Worm (Caenorhabditis elegans) whole organism, late embryonic: ENCODE measurements around the gene ZC449.4.
A peak's percentile ranks its signal among the peaks of the same experiment; 100 is the strongest.

ENCODE experiments used
- C08G9.2 ChIP-seq: sonication (generic microtip); optimal IDR thresholded peaks from 2 replicates; lab custom pipeline; 2016; ENCODE audit warnings: mild to moderate bottlenecking, missing genetic modification characterization, moderate library complexity, missing compliant biosample characterization
- K02D7.2 ChIP-seq: sonication (generic microtip); optimal IDR thresholded peaks from 2 replicates; lab custom pipeline; 2017; ENCODE audit warnings: mild to moderate bottlenecking, missing genetic modification characterization, missing compliant biosample characterization
- Y22D7AL.16 ChIP-seq: sonication (generic microtip); optimal IDR thresholded peaks from 2 replicates; lab custom pipeline; 2016; ENCODE audit warnings: missing genetic modification characterization, missing compliant biosample characterization
- ahr-1 ChIP-seq: sonication (generic microtip); optimal IDR thresholded peaks from 2 replicates; lab custom pipeline; 2016; ENCODE audit warnings: missing genetic modification characterization, missing compliant biosample characterization
- ama-1 ChIP-seq: fragments of 150-350 bp; optimal IDR thresholded peaks from 2 replicates; lab custom pipeline; 2014
- ceh-14 ChIP-seq: sonication (generic microtip); optimal IDR thresholded peaks from 2 replicates; lab custom pipeline; 2016; ENCODE audit warnings: missing genotype, missing genetic modification characterization, missing compliant biosample characterization
- ceh-18 ChIP-seq: sonication (generic microtip); optimal IDR thresholded peaks from 2 replicates; lab custom pipeline; 2016; ENCODE audit warnings: missing genetic modification characterization, missing compliant biosample characterization
- ceh-31 ChIP-seq: sonication (generic microtip); optimal IDR thresholded peaks from 2 replicates; lab custom pipeline; 2016; ENCODE audit warnings: missing genetic modification characterization, missing compliant biosample characterization
- ceh-34 ChIP-seq: sonication (generic microtip); optimal IDR thresholded peaks from 2 replicates; lab custom pipeline; 2016; ENCODE audit warnings: mild to moderate bottlenecking, missing genetic modification characterization, missing compliant biosample characterization
- ceh-6 ChIP-seq: fragments of 200-800 bp; sonication (Bioruptor generic); optimal IDR thresholded peaks from 2 replicates; lab custom pipeline; 2018; ENCODE audit warnings: mild to moderate bottlenecking, missing genetic modification characterization, missing compliant biosample characterization
- che-1 ChIP-seq: sonication (generic microtip); optimal IDR thresholded peaks from 2 replicates; lab custom pipeline; 2016; ENCODE audit warnings: mild to moderate bottlenecking, missing genetic modification characterization, missing compliant biosample characterization
- dve-1 ChIP-seq: sonication (generic microtip); optimal IDR thresholded peaks from 2 replicates; lab custom pipeline; 2017; ENCODE audit warnings: antibody characterized with exemption, mild to moderate bottlenecking, missing genetic modification characterization, missing compliant biosample characterization
- elt-4 ChIP-seq: sonication (generic microtip); optimal IDR thresholded peaks from 2 replicates; lab custom pipeline; 2016; ENCODE audit warnings: missing genetic modification characterization, missing compliant biosample characterization
- ets-4 ChIP-seq: sonication (generic microtip); optimal IDR thresholded peaks from 2 replicates; lab custom pipeline; 2016; ENCODE audit warnings: missing genetic modification characterization, missing compliant biosample characterization
- fkh-10 ChIP-seq: fragments of 150-350 bp; optimal IDR thresholded peaks from 2 replicates; lab custom pipeline; 2014; ENCODE audit warnings: missing biosample characterization, missing genetic modification reagents, missing genetic modification characterization
- fkh-6 ChIP-seq: sonication (generic microtip); optimal IDR thresholded peaks from 2 replicates; lab custom pipeline; 2016; ENCODE audit warnings: missing genetic modification characterization, missing compliant biosample characterization
- gmeb-2 ChIP-seq: sonication (generic microtip); optimal IDR thresholded peaks from 2 replicates; lab custom pipeline; 2016; ENCODE audit warnings: missing genetic modification characterization, inconsistent platforms, missing compliant biosample characterization
- hlh-13 ChIP-seq: fragments of 200-800 bp; sonication (Bioruptor generic); optimal IDR thresholded peaks from 2 replicates; lab custom pipeline; 2018; ENCODE audit warnings: mild to moderate bottlenecking, missing genetic modification characterization, missing compliant biosample characterization
- hlh-15 ChIP-seq: sonication (generic microtip); optimal IDR thresholded peaks from 2 replicates; lab custom pipeline; 2016; ENCODE audit warnings: missing genetic modification characterization, missing compliant biosample characterization
- hlh-6 ChIP-seq: sonication (generic microtip); optimal IDR thresholded peaks from 2 replicates; lab custom pipeline; 2016; ENCODE audit warnings: missing genotype, missing genetic modification characterization, missing compliant biosample characterization
- lin-11 ChIP-seq: fragments of 200-800 bp; sonication (Bioruptor generic); optimal IDR thresholded peaks from 2 replicates; lab custom pipeline; 2018; ENCODE audit warnings: mild to moderate bottlenecking, missing genetic modification characterization, missing compliant biosample characterization
- nfya-1 ChIP-seq: sonication (generic microtip); optimal IDR thresholded peaks from 2 replicates; lab custom pipeline; 2017; ENCODE audit warnings: missing genetic modification characterization, mild to moderate bottlenecking, missing compliant biosample characterization, antibody characterized with exemption, moderate library complexity
- odd-2 ChIP-seq: sonication (generic microtip); optimal IDR thresholded peaks from 2 replicates; lab custom pipeline; 2017; ENCODE audit warnings: antibody characterized with exemption, mild to moderate bottlenecking, missing genetic modification characterization, missing compliant biosample characterization
- pax-1 ChIP-seq: fragments of 150-350 bp; optimal IDR thresholded peaks from 2 replicates; lab custom pipeline; 2014; ENCODE audit warnings: missing biosample characterization, missing genetic modification characterization
- pha-2 ChIP-seq: sonication (generic microtip); optimal IDR thresholded peaks from 2 replicates; lab custom pipeline; 2017; ENCODE audit warnings: mild to moderate bottlenecking, missing genetic modification characterization, missing compliant biosample characterization
- pha-4 ChIP-seq: fragments of 150-350 bp; optimal IDR thresholded peaks from 2 replicates; lab custom pipeline; 2018; ENCODE audit warnings: missing biosample characterization, missing genetic modification reagents, missing genetic modification characterization
- pros-1 ChIP-seq: fragments of 150-350 bp; optimal IDR thresholded peaks from 2 replicates; lab custom pipeline; 2014; ENCODE audit warnings: missing biosample characterization, missing genetic modification reagents, missing genetic modification characterization
- sdc-2 ChIP-seq: sonication (generic microtip); optimal IDR thresholded peaks from 2 replicates; lab custom pipeline; 2016; ENCODE audit warnings: missing genotype, missing genetic modification characterization, missing compliant biosample characterization
- tbx-2 ChIP-seq: sonication (generic microtip); optimal IDR thresholded peaks from 2 replicates; lab custom pipeline; 2016; ENCODE audit warnings: missing genetic modification characterization, missing compliant biosample characterization
- tbx-7 ChIP-seq: sonication (generic microtip); optimal IDR thresholded peaks from 2 replicates; lab custom pipeline; 2016; ENCODE audit warnings: missing genotype, missing genetic modification characterization, missing compliant biosample characterization
- unc-3 ChIP-seq, 2 experiments: fragments of 200-800 bp in 1 of 2; sonication (Bioruptor generic) in 1 of 2; sonication (generic microtip) in 1 of 2; conservative IDR thresholded peaks in 1 of 2; optimal IDR thresholded peaks in 1 of 2; 2 replicates each; pipeline versions ENCODE4 v1.3.6 to Lab custom; 2016 to 2022; ENCODE audit warnings: missing compliant biosample characterization in 2 of 2, missing genetic modification characterization in 2 of 2, missing genetic modification reagents in 1 of 2
- unc-42 ChIP-seq: sonication (generic microtip); optimal IDR thresholded peaks from 2 replicates; lab custom pipeline; 2016; ENCODE audit warnings: missing genotype, missing genetic modification characterization, missing compliant biosample characterization
- ztf-16 ChIP-seq: sonication (generic microtip); optimal IDR thresholded peaks from 2 replicates; lab custom pipeline; 2017; ENCODE audit warnings: missing genetic modification characterization, missing compliant biosample characterization

ZC449.4 gene

DNA sequence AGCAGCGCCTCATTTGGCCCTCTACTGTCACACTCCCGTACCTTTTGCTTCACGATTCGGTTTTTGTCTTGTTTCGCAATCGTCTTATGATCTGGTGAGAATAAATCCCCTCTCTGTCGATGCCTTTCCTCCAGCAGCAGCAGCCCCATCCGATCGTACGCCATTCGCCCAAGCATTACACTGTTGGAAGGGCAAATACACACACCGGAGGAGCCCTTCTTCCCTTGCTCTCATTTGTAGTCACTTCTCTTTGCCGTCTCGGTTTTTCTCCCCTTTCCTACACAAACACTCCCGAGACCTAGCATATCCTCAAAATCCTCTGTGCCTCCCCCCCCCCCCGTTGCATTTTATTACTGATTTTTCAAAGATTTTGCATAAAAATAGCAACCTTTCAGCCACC is 34.9 kb downstream of the ZC449.4 start, which contains the start of gene set-30:
Gene set-30 (plus strand): TSS at position 396 of the 400 bp plus-strand sequence.
- no peak for TF ChIP-seq pha-4 (tag; lab: Kevin White, UChicago)
- TF ChIP-seq Y22D7AL.16: no peak
- peak; percentile 7 for TF ChIP-seq ceh-34 (tag; lab: Kevin White, UChicago)
- TF ChIP-seq K02D7.2 (tag; lab: Kevin White, UChicago): no peak
- TF ChIP-seq tbx-2 (tag; lab: Kevin White, UChicago): no peak
- peak; percentile 38 for TF ChIP-seq sdc-2 (tag; lab: Kevin White, UChicago)
- no peak for TF ChIP-seq elt-4 (tag; lab: Kevin White, UChicago)
- no peak for TF ChIP-seq hlh-13 (GFP tag; lab: Kevin White, UChicago)
- peak; percentile 26 for TF ChIP-seq hlh-6 (tag; lab: Kevin White, UChicago)
- no peak for TF ChIP-seq nfya-1

DNA sequence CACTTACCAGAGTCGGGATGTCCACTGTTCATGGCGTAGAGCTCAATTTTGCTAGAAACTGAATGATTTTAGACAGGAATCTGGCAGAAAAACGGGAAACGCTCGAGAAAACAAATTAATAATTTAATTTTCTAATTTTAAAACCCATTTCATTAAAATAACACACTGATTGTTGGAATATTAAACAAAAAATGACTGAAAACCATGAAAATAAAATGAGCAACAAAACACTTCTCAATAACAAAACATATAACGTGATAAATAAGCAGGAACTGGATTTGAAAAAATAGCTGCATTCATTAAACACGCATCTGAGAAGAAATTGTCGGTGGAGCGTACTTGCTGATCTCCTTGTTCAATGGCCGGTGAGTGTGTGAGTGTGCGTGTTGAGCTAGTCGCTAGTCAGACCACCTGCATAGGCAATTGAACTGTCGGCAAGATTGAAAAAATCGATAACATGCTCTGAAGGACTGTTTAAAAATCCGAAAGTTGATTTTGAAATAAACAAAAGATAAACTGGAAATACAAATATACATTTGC is 36.1 kb downstream of the ZC449.4 start, which contains the start of gene ZC8.6:
Gene ZC8.6 (minus strand): TSS at position 51 of the 540 bp plus-strand sequence.
- TF ChIP-seq ets-4 (tag; lab: Kevin White, UChicago): no peak
- no peak for TF ChIP-seq ceh-14 (tag; lab: Kevin White, UChicago)
- no peak for TF ChIP-seq pha-2 (tag; lab: Kevin White, UChicago)
- TF ChIP-seq unc-42: peak; percentile 0
- no peak for TF ChIP-seq fkh-10 (GFP tag; lab: Kevin White, UChicago)
- no peak for TF ChIP-seq gmeb-2
- TF ChIP-seq ama-1 (lab: Kevin White, UChicago): no peak
- peak; percentile 13 for TF ChIP-seq sdc-2 (tag; lab: Kevin White, UChicago)
- no peak for TF ChIP-seq elt-4 (tag; lab: Kevin White, UChicago)
- TF ChIP-seq, all 69 proteins: peak for 2

DNA sequence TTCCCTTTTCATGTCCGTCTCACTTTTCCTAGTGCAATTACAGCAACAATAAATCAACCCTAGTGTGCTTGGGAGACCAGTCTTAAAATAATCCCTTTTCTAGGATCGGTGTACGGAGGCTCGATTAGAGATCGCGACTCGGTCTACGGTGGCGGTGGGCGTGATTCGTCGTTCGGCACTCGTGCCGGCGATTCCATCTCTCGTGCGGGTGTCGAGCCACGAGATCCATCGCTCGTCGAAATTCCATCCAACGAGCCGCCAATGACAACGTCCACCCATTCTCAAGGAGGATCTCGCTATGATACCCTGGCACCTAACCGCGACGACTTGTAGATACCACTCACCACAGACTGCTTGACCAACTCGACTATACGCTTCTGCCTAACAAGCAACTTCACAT is 41.2 kb downstream of the ZC449.4 start:
- TF ChIP-seq odd-2 (tag; lab: Kevin White, UChicago) (no peak), ceh-31 (no peak), ceh-14 (tag; lab: Kevin White, UChicago) (no peak), Y22D7AL.16 (no peak), pros-1 (tag; lab: Kevin White, UChicago) (no peak), che-1 (tag; lab: Kevin White, UChicago) (no peak), fkh-6 (no peak), ceh-34 (tag; lab: Kevin White, UChicago) (no peak), pax-1 (tag; lab: Kevin White, UChicago) (no peak), hlh-15 (tag; lab: Kevin White, UChicago) (no peak), pha-2 (tag; lab: Kevin White, UChicago) (no peak)

DNA sequence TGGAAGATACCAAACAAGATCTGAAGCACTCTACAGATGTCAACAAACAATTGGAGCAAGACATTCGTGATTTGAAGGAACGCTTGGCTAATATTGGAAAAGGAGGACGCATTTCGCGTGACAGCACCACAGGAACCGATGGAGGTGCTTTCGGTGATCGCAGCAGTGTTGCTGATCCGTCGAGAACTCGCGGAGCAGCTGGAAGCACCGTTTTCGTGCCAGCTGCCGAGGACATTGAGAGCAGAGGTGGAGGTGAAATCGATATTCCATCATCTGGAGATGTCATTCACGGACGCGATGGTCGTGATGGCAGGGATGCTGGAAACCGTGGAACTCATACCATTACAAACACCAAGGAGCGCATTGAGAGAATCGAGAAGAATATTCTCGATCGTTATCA is 46.2 kb downstream of the ZC449.4 start:
- no peak for TF ChIP-seq hlh-6 (tag; lab: Kevin White, UChicago)
- no peak for TF ChIP-seq odd-2 (tag; lab: Kevin White, UChicago)
- TF ChIP-seq C08G9.2 (tag; lab: Kevin White, UChicago): no peak
- no peak for TF ChIP-seq pros-1 (tag; lab: Kevin White, UChicago)
- TF ChIP-seq pha-4 (tag; lab: Kevin White, UChicago): no peak
- no peak for TF ChIP-seq ceh-34 (tag; lab: Kevin White, UChicago)
- no peak for TF ChIP-seq ets-4 (tag; lab: Kevin White, UChicago)
- TF ChIP-seq lin-11 (tag; lab: Kevin White, UChicago): no peak
- TF ChIP-seq dve-1 (tag; lab: Kevin White, UChicago): no peak
- no peak for TF ChIP-seq tbx-7
- TF ChIP-seq ahr-1: no peak
- TF ChIP-seq ceh-6 (GFP tag; lab: Kevin White, UChicago): no peak
- no peak for TF ChIP-seq unc-3 (GFP tag; conservative IDR thresholded peaks at IDR 0.05; lab: Robert Waterston, UW)
- no peak for TF ChIP-seq unc-3 (tag; optimal IDR thresholded peaks at IDR 0.05; lab: Kevin White, UChicago)
- TF ChIP-seq ceh-18 (tag; lab: Kevin White, UChicago): no peak
- no peak for TF ChIP-seq gmeb-2
- TF ChIP-seq ztf-16 (tag; lab: Kevin White, UChicago): no peak
